Fruit fly (Drosophila melanogaster) whole organism, embryonic: ENCODE measurements around the gene CG32801.

Experiments used
- Abd-B ChIP-seq: fragments of 200-800 bp; sonication (Bioruptor generic); optimal IDR thresholded peaks from 2 replicates; lab custom pipeline; 2018; ENCODE audit warnings: missing biosample characterization, mild to moderate bottlenecking, missing genetic modification characterization, moderate library complexity
- CG11247 ChIP-seq: fragments of 200-800 bp; sonication (Bioruptor generic); IDR thresholded peaks from 2 replicates; pipeline ENCODE4 v1.3.6; 2022; ENCODE audit warnings: missing biosample characterization, missing genetic modification characterization
- CG11696 ChIP-seq: fragments of 200-800 bp; sonication (Bioruptor generic); IDR thresholded peaks from 2 replicates; pipeline ENCODE4 v1.3.6; 2022; ENCODE audit warnings: missing biosample characterization, missing genetic modification characterization
- CG12155 ChIP-seq: fragments of 200-800 bp; sonication (Bioruptor generic); optimal IDR thresholded peaks from 3 replicates; lab custom pipeline; 2016; ENCODE audit warnings: missing biosample characterization, missing genetic modification characterization
- CG12769 ChIP-seq: fragments of 200-800 bp; sonication (Bioruptor generic); optimal IDR thresholded peaks from 2 replicates; lab custom pipeline; 2019; ENCODE audit warnings: missing biosample characterization, mild to moderate bottlenecking, missing genetic modification characterization, moderate library complexity
- CG13123 ChIP-seq: fragments of 200-800 bp; sonication (Bioruptor generic); optimal IDR thresholded peaks from 2 replicates; lab custom pipeline; 2016; ENCODE audit warnings: missing biosample characterization, missing genetic modification characterization
- CG18011 ChIP-seq: fragments of 200-800 bp; sonication (Bioruptor generic); optimal IDR thresholded peaks from 2 replicates; lab custom pipeline; 2017; ENCODE audit warnings: missing biosample characterization, missing genetic modification characterization, mild to moderate bottlenecking, moderate library complexity, missing genotype
- CG18476 ChIP-seq: fragments of 200-800 bp; sonication (Bioruptor generic); optimal IDR thresholded peaks from 2 replicates; lab custom pipeline; 2016; ENCODE audit warnings: missing biosample characterization, mild to moderate bottlenecking, missing genetic modification characterization
- CG18619 ChIP-seq: fragments of 200-800 bp; sonication (Bioruptor generic); optimal IDR thresholded peaks from 3 replicates; lab custom pipeline; 2017; ENCODE audit warnings: missing biosample characterization, mild to moderate bottlenecking, missing genetic modification characterization
- CG18764 ChIP-seq: fragments of 200-800 bp; sonication (Bioruptor generic); optimal IDR thresholded peaks from 3 replicates; lab custom pipeline; 2016; ENCODE audit warnings: missing biosample characterization, missing genetic modification characterization
- CG31441 ChIP-seq: fragments of 200-800 bp; sonication (Bioruptor generic); IDR thresholded peaks from 2 replicates; pipeline ENCODE4 v1.3.6; 2022; ENCODE audit warnings: missing biosample characterization, missing genetic modification characterization
- CG33213 ChIP-seq: fragments of 200-800 bp; sonication (Bioruptor generic); optimal IDR thresholded peaks from 3 replicates; lab custom pipeline; 2016; ENCODE audit warnings: missing biosample characterization, missing genetic modification characterization
- CG4820 ChIP-seq: fragments of 200-800 bp; sonication (Bioruptor generic); optimal IDR thresholded peaks from 3 replicates; lab custom pipeline; 2016; ENCODE audit warnings: missing biosample characterization, missing genetic modification characterization
- CG7357 ChIP-seq: fragments of 200-800 bp; sonication (Bioruptor generic); IDR thresholded peaks from 3 replicates; pipeline ENCODE4 v1.3.6; 2022; ENCODE audit warnings: missing biosample characterization, missing genetic modification characterization
- CG8281 ChIP-seq: fragments of 200-800 bp; sonication (Bioruptor generic); optimal IDR thresholded peaks from 2 replicates; lab custom pipeline; 2018; ENCODE audit warnings: missing biosample characterization, mild to moderate bottlenecking, missing genetic modification characterization, moderate library complexity
- Doc3 ChIP-seq: fragments of 200-800 bp; sonication (Bioruptor generic); IDR thresholded peaks from 3 replicates; pipeline ENCODE4 v1.3.6; 2022; ENCODE audit warnings: missing biosample characterization, missing genetic modification characterization; ENCODE audit not compliant: partially characterized antibody
- Dref ChIP-seq: fragments of 200-800 bp; sonication (Bioruptor generic); IDR thresholded peaks from 2 replicates; pipeline ENCODE4 v1.3.6; 2022; ENCODE audit warnings: missing biosample characterization, missing genetic modification characterization
- Fer1 ChIP-seq: fragments of 200-800 bp; sonication (Bioruptor generic); optimal IDR thresholded peaks from 2 replicates; lab custom pipeline; 2017; ENCODE audit warnings: missing biosample characterization, mild to moderate bottlenecking, missing genetic modification characterization
- Gsc ChIP-seq: fragments of 200-800 bp; sonication (Bioruptor generic); IDR thresholded peaks from 2 replicates; pipeline ENCODE4 v1.3.6; 2022; ENCODE audit warnings: missing biosample characterization, missing genetic modification characterization
- H15 ChIP-seq: fragments of 200-800 bp; sonication (Bioruptor generic); IDR thresholded peaks from 3 replicates; pipeline ENCODE4 v1.3.6; 2022; ENCODE audit warnings: missing biosample characterization, missing genetic modification characterization
- Hmx ChIP-seq: fragments of 200-800 bp; sonication (Bioruptor generic); optimal IDR thresholded peaks from 2 replicates; lab custom pipeline; 2016; ENCODE audit warnings: missing biosample characterization, missing genetic modification characterization
- Lpt ChIP-seq: fragments of >200 bp; optimal IDR thresholded peaks from 2 replicates; lab custom pipeline; 2018; ENCODE audit warnings: missing biosample characterization, missing genetic modification characterization
- Mad ChIP-seq: fragments of 200-800 bp; sonication (Bioruptor generic); optimal IDR thresholded peaks from 2 replicates; lab custom pipeline; 2016; ENCODE audit warnings: missing biosample characterization, missing genetic modification characterization
- Med ChIP-seq: fragments of 200-800 bp; sonication (Bioruptor generic); peaks from one replicate; lab custom pipeline; 2016; ENCODE audit warnings: missing biosample characterization, missing genetic modification characterization, mild to moderate bottlenecking, inconsistent platforms, moderate library complexity
- NFAT ChIP-seq: fragments of 200-800 bp; sonication (Bioruptor generic); IDR thresholded peaks from 2 replicates; pipeline ENCODE4 v1.3.6; 2022; ENCODE audit warnings: missing biosample characterization, missing genetic modification characterization
- Rx ChIP-seq: fragments of 200-800 bp; sonication (Bioruptor generic); IDR thresholded peaks from 2 replicates; pipeline ENCODE4 v1.3.6; 2022; ENCODE audit warnings: missing biosample characterization, missing genetic modification characterization
- Sry-β ChIP-seq: fragments of 200-800 bp; sonication (Bioruptor generic); optimal IDR thresholded peaks from 2 replicates; lab custom pipeline; 2018; ENCODE audit warnings: missing biosample characterization, mild to moderate bottlenecking, missing genetic modification characterization, moderate library complexity
- Xrp1 ChIP-seq: fragments of 200-800 bp; sonication (Bioruptor generic); IDR thresholded peaks from 2 replicates; pipeline ENCODE4 v1.3.6; 2022; ENCODE audit warnings: missing biosample characterization, missing genetic modification characterization
- al ChIP-seq: fragments of 200-800 bp; sonication (Bioruptor generic); IDR thresholded peaks from 2 replicates; pipeline ENCODE4 v1.3.6; 2022; ENCODE audit warnings: missing biosample characterization, missing genetic modification characterization
- ato ChIP-seq: fragments of 200-800 bp; sonication (Bioruptor generic); IDR thresholded peaks from 2 replicates; pipeline ENCODE4 v1.3.6; 2022; ENCODE audit warnings: missing biosample characterization, missing genetic modification characterization; ENCODE audit not compliant: partially characterized antibody
- btn ChIP-seq: fragments of 200-800 bp; sonication (Bioruptor generic); optimal IDR thresholded peaks from 2 replicates; lab custom pipeline; 2016; ENCODE audit warnings: missing biosample characterization, missing genetic modification characterization
- chif ChIP-seq, 2 experiments: fragments of 200-800 bp; sonication (Bioruptor generic); optimal IDR thresholded peaks; 3 replicates each; lab custom pipeline; 2016; ENCODE audit warnings: missing biosample characterization in 2 of 2, missing genetic modification characterization in 2 of 2
- crol ChIP-seq: fragments of 200-800 bp; sonication (Bioruptor generic); IDR thresholded peaks from 2 replicates; pipeline ENCODE4 v1.3.6; 2022; ENCODE audit warnings: missing biosample characterization, missing genetic modification characterization
- fd3F ChIP-seq: fragments of 200-800 bp; sonication (Bioruptor generic); optimal IDR thresholded peaks from 2 replicates; lab custom pipeline; 2018; ENCODE audit warnings: missing biosample characterization, mild to moderate bottlenecking, missing genetic modification characterization, moderate library complexity
- hb ChIP-seq: fragments of 200-800 bp; sonication (Bioruptor generic); IDR thresholded peaks from 3 replicates; pipeline ENCODE4 v1.3.6; 2022; ENCODE audit warnings: missing biosample characterization, missing genetic modification characterization; ENCODE audit not compliant: partially characterized antibody
- lov ChIP-seq, 2 experiments: fragments of 200-800 bp in 1 of 2; fragments of >200 bp in 1 of 2; sonication (Bioruptor generic) in 1 of 2; IDR thresholded peaks in 1 of 2; optimal IDR thresholded peaks in 1 of 2; 2 replicates in 1 of 2; 3 replicates in 1 of 2; pipeline versions ENCODE4 v1.3.6 to Lab custom; 2017 to 2022; ENCODE audit warnings: missing biosample characterization in 1 of 2, missing genetic modification characterization in 1 of 2
- org-1 ChIP-seq: fragments of 200-800 bp; sonication (Bioruptor generic); optimal IDR thresholded peaks from 2 replicates; lab custom pipeline; 2017; ENCODE audit warnings: missing biosample characterization, missing genetic modification characterization
- peb ChIP-seq: fragments of 200-800 bp; sonication (Bioruptor generic); IDR thresholded peaks from 2 replicates; pipeline ENCODE4 v1.3.6; 2022; ENCODE audit warnings: missing biosample characterization, missing genetic modification characterization
- prd ChIP-seq, 3 experiments: fragments of >200 bp in 2 of 3; fragments of 200-800 bp in 1 of 3; sonication (Bioruptor generic) in 1 of 3; optimal IDR thresholded peaks in 2 of 3; IDR thresholded peaks in 1 of 3; 2 replicates in 2 of 3; 3 replicates in 1 of 3; pipeline versions ENCODE4 v1.3.6 to Lab custom; 2017 to 2022; ENCODE audit warnings: missing biosample characterization in 1 of 3, missing genetic modification characterization in 1 of 3
- repo ChIP-seq: fragments of 200-800 bp; sonication (Bioruptor generic); optimal IDR thresholded peaks from 2 replicates; lab custom pipeline; 2016; ENCODE audit warnings: missing biosample characterization, missing genetic modification characterization
- schlank ChIP-seq: fragments of 200-800 bp; sonication (Bioruptor generic); optimal IDR thresholded peaks from 2 replicates; lab custom pipeline; 2018; ENCODE audit warnings: missing biosample characterization, mild to moderate bottlenecking, missing genetic modification characterization
- shn ChIP-seq: fragments of 200-800 bp; sonication (Bioruptor generic); optimal IDR thresholded peaks from 3 replicates; lab custom pipeline; 2016; ENCODE audit warnings: missing biosample characterization, missing genetic modification characterization
- sisA ChIP-seq: fragments of 200-800 bp; sonication (Bioruptor generic); IDR thresholded peaks from 2 replicates; pipeline ENCODE4 v1.3.6; 2022; ENCODE audit warnings: missing biosample characterization, missing genetic modification characterization
- sna ChIP-seq: fragments of 200-800 bp; sonication (Bioruptor generic); IDR thresholded peaks from 2 replicates; pipeline ENCODE4 v1.3.6; 2022; ENCODE audit warnings: missing biosample characterization, missing genetic modification characterization; ENCODE audit not compliant: partially characterized antibody
- sob ChIP-seq: fragments of 200-800 bp; sonication (Bioruptor generic); IDR thresholded peaks from 2 replicates; pipeline ENCODE4 v1.3.6; 2022; ENCODE audit warnings: missing biosample characterization, missing genetic modification characterization
- tio ChIP-seq: fragments of 200-800 bp; sonication (Bioruptor generic); optimal IDR thresholded peaks from 2 replicates; lab custom pipeline; 2017; ENCODE audit warnings: missing biosample characterization, missing genetic modification characterization, inconsistent platforms
- tll ChIP-seq, 2 experiments: fragments of 200-800 bp in 1 of 2; fragments of >200 bp in 1 of 2; sonication (Bioruptor generic) in 1 of 2; optimal IDR thresholded peaks; 2 replicates each; lab custom pipeline; 2017 to 2019; ENCODE audit warnings: missing biosample characterization in 2 of 2, missing genetic modification characterization in 2 of 2, mild to moderate bottlenecking in 1 of 2, moderate library complexity in 1 of 2
- vnd ChIP-seq: fragments of 200-800 bp; sonication (Bioruptor generic); IDR thresholded peaks from 3 replicates; pipeline ENCODE4 v1.3.6; 2022; ENCODE audit warnings: missing biosample characterization, missing genetic modification characterization; ENCODE audit not compliant: partially characterized antibody

Gene CG32801

dm6 chrX:1947178-1947872 is 44.3 kb upstream of the CG32801 start (continued):
- TF ChIP-seq prd (optimal IDR thresholded peaks at IDR 0.05; lab: Kevin White, UChicago): no peak
- peak; percentile 98 for TF ChIP-seq prd (GFP tag; IDR thresholded peaks at IDR 0.05; lab: Robert Waterston, UW)
- no peak for TF ChIP-seq hb (GFP tag; lab: Robert Waterston, UW)
- peak; percentile 93 for TF ChIP-seq CG18476
- TF ChIP-seq H15 (GFP tag; lab: Robert Waterston, UW): peak; percentile 96
- no peak for TF ChIP-seq sna
- peak; percentile 91 for TF ChIP-seq shn (GFP tag; lab: Kevin White, UChicago)
- TF ChIP-seq fd3F: peak; percentile 80
- TF ChIP-seq sisA (GFP tag; lab: Robert Waterston, UW): peak; percentile 94
- TF ChIP-seq CG18764 (GFP tag; lab: Kevin White, UChicago): peak; percentile 92
- peak; percentile 93 for TF ChIP-seq repo (GFP tag; lab: Kevin White, UChicago)
- peak; percentile 94 for TF ChIP-seq tio (GFP tag; lab: Kevin White, UChicago)
- no peak for TF ChIP-seq Doc3
- peak; percentile 85 for TF ChIP-seq Gsc (GFP tag; lab: Robert Waterston, UW)
- TF ChIP-seq NFAT (GFP tag; lab: Robert Waterston, UW): peak; percentile 86
- TF ChIP-seq CG13123 (GFP tag; lab: Kevin White, UChicago): peak; percentile 84
- peak; percentile 87 for TF ChIP-seq Fer1 (GFP tag; lab: Kevin White, UChicago)
- peak; percentile 94 for TF ChIP-seq peb (GFP tag; lab: Robert Waterston, UW)
- no peak for TF ChIP-seq lov (optimal IDR thresholded peaks at IDR 0.05; lab: Kevin White, UChicago)
- peak; percentile 98 for TF ChIP-seq lov (GFP tag; IDR thresholded peaks at IDR 0.05; lab: Robert Waterston, UW)
- peak; percentile 99 for TF ChIP-seq Med (GFP tag; lab: Kevin White, UChicago)
- TF ChIP-seq ato (GFP tag; lab: Robert Waterston, UW): no peak
- peak; percentile 68 for TF ChIP-seq al (GFP tag; lab: Robert Waterston, UW)
- peak; percentile 96 for TF ChIP-seq Mad (GFP tag; lab: Kevin White, UChicago)
- peak; percentile 78 for TF ChIP-seq crol
- TF ChIP-seq schlank (tag; lab: Kevin White, UChicago): peak; percentile 57
- no peak for TF ChIP-seq vnd (GFP tag; lab: Robert Waterston, UW)
- TF ChIP-seq chif (GFP tag; optimal IDR thresholded peaks at IDR 0.05; lab: Kevin White, UChicago): peak; percentile 96 to 98
- TF ChIP-seq CG4820 (GFP tag; lab: Kevin White, UChicago): peak; percentile 96
- peak; percentile 91 for TF ChIP-seq CG11247
- TF ChIP-seq CG7357 (GFP tag; lab: Robert Waterston, UW): peak; percentile 85
- TF ChIP-seq Hmx (GFP tag; lab: Kevin White, UChicago): peak; percentile 76
- peak; percentile 97 for TF ChIP-seq btn
- TF ChIP-seq Dref: 0 out of 2 replicates have a peak, but pooled peaks have one; percentile 14
- peak; percentile 95 for TF ChIP-seq org-1 (GFP tag; lab: Kevin White, UChicago)
- TF ChIP-seq Lpt (GFP tag; lab: Kevin White, UChicago): no peak
- peak; percentile 95 for TF ChIP-seq Rx (GFP tag; lab: Robert Waterston, UW)
- peak; percentile 93 for TF ChIP-seq CG18619
- peak; percentile 96 for TF ChIP-seq CG33213
- TF ChIP-seq Xrp1 (GFP tag; lab: Robert Waterston, UW): peak; percentile 99
- peak; percentile 85 for TF ChIP-seq CG8281 (tag; lab: Kevin White, UChicago)
- TF ChIP-seq tll (GFP tag; optimal IDR thresholded peaks at IDR 0.05; lab: Kevin White, UChicago): peak in 1 of 2 experiments; percentile 71
- peak; percentile 75 for TF ChIP-seq Sry-β
- TF ChIP-seq CG11696: peak; percentile 85
- peak; percentile 74 for TF ChIP-seq CG18011 (GFP tag; lab: Kevin White, UChicago)
- TF ChIP-seq CG31441: peak; percentile 98
- peak; percentile 92 for TF ChIP-seq sob (GFP tag; lab: Robert Waterston, UW)
- peak; percentile 91 for TF ChIP-seq Abd-B (GFP tag; lab: Kevin White, UChicago)
- peak; percentile 95 for TF ChIP-seq CG12769
- peak; percentile 87 for TF ChIP-seq CG12155
